Fruit fly (Drosophila melanogaster) whole organism, embryonic: Measurements from ENCODE around the gene CG4820.

Experiments
- Adf1 ChIP-seq: fragments of 200-800 bp; sonication (Bioruptor generic); IDR thresholded peaks from 2 replicates; pipeline ENCODE4 v1.3.6; 2022; ENCODE audit warnings: missing biosample characterization, missing genetic modification characterization
- Bgb ChIP-seq: fragments of 200-800 bp; sonication (Bioruptor generic); IDR thresholded peaks from 2 replicates; pipeline ENCODE4 v1.3.6; 2022; ENCODE audit warnings: missing biosample characterization, missing genetic modification characterization; ENCODE audit not compliant: partially characterized antibody
- C15 ChIP-seq: fragments of 200-800 bp; sonication (Bioruptor generic); IDR thresholded peaks from 3 replicates; pipeline ENCODE4 v1.3.6; 2022; ENCODE audit warnings: missing biosample characterization, missing genetic modification characterization
- CG11247 ChIP-seq: fragments of 200-800 bp; sonication (Bioruptor generic); IDR thresholded peaks from 2 replicates; pipeline ENCODE4 v1.3.6; 2022; ENCODE audit warnings: missing biosample characterization, missing genetic modification characterization
- CG11560 ChIP-seq: fragments of 200-800 bp; sonication (Bioruptor generic); IDR thresholded peaks from 3 replicates; pipeline ENCODE4 v1.3.6; 2022; ENCODE audit warnings: missing biosample characterization, missing genetic modification characterization
- CG12104 ChIP-seq: fragments of 200-800 bp; sonication (Bioruptor generic); optimal IDR thresholded peaks from 3 replicates; lab custom pipeline; 2016; ENCODE audit warnings: missing biosample characterization, missing genetic modification characterization
- CG13123 ChIP-seq: fragments of 200-800 bp; sonication (Bioruptor generic); optimal IDR thresholded peaks from 2 replicates; lab custom pipeline; 2016; ENCODE audit warnings: missing biosample characterization, missing genetic modification characterization
- CG13424 ChIP-seq: fragments of 200-800 bp; sonication (Bioruptor generic); optimal IDR thresholded peaks from 2 replicates; lab custom pipeline; 2019; ENCODE audit warnings: missing biosample characterization, mild to moderate bottlenecking, missing genetic modification characterization, moderate library complexity
- CG13624 ChIP-seq: fragments of 200-800 bp; sonication (Bioruptor generic); optimal IDR thresholded peaks from 2 replicates; lab custom pipeline; 2016; ENCODE audit warnings: missing biosample characterization, missing genetic modification characterization
- CG13894 ChIP-seq: fragments of 200-800 bp; sonication (Bioruptor generic); optimal IDR thresholded peaks from 3 replicates; lab custom pipeline; 2018; ENCODE audit warnings: missing biosample characterization, mild to moderate bottlenecking, missing genetic modification characterization, moderate library complexity
- CG14667 ChIP-seq: fragments of 200-800 bp; sonication (Bioruptor generic); IDR thresholded peaks from 2 replicates; pipeline ENCODE4 v1.3.6; 2022; ENCODE audit warnings: missing biosample characterization, missing genetic modification characterization
- CG18764 ChIP-seq: fragments of 200-800 bp; sonication (Bioruptor generic); optimal IDR thresholded peaks from 3 replicates; lab custom pipeline; 2016; ENCODE audit warnings: missing biosample characterization, missing genetic modification characterization
- CG30431 ChIP-seq: fragments of 200-800 bp; sonication (Bioruptor generic); optimal IDR thresholded peaks from 2 replicates; lab custom pipeline; 2017; ENCODE audit warnings: missing biosample characterization, missing genetic modification characterization
- CG4707 ChIP-seq: fragments of 200-800 bp; sonication (Bioruptor generic); optimal IDR thresholded peaks from 2 replicates; lab custom pipeline; 2018; ENCODE audit warnings: missing biosample characterization, mild to moderate bottlenecking, missing genetic modification characterization, moderate library complexity
- CG6654 ChIP-seq: fragments of 200-800 bp; sonication (Bioruptor generic); optimal IDR thresholded peaks from 2 replicates; lab custom pipeline; 2017; ENCODE audit warnings: missing biosample characterization, mild to moderate bottlenecking, missing genetic modification characterization
- CG7839 ChIP-seq: fragments of 200-800 bp; sonication (Bioruptor generic); optimal IDR thresholded peaks from 3 replicates; lab custom pipeline; 2018; ENCODE audit warnings: missing biosample characterization, mild to moderate bottlenecking, missing genetic modification characterization, moderate library complexity
- CG8924 ChIP-seq: fragments of 200-800 bp; optimal IDR thresholded peaks from 3 replicates; lab custom pipeline; 2019; ENCODE audit warnings: missing biosample characterization, mild to moderate bottlenecking, missing genetic modification characterization, moderate library complexity
- HLH54F ChIP-seq: fragments of 200-800 bp; sonication (Bioruptor generic); optimal IDR thresholded peaks from 3 replicates; lab custom pipeline; 2016; ENCODE audit warnings: missing biosample characterization, missing genetic modification characterization
- Hand ChIP-seq: fragments of 200-800 bp; sonication (Bioruptor generic); optimal IDR thresholded peaks from 2 replicates; lab custom pipeline; 2017; ENCODE audit warnings: mild to moderate bottlenecking, missing biosample characterization, missing genetic modification reagents, missing genetic modification characterization
- Hr3 ChIP-seq: fragments of 200-800 bp; sonication (Bioruptor generic); optimal IDR thresholded peaks from 3 replicates; lab custom pipeline; 2016; ENCODE audit warnings: missing biosample characterization, missing genetic modification characterization
- Lpt ChIP-seq: fragments of >200 bp; optimal IDR thresholded peaks from 2 replicates; lab custom pipeline; 2018; ENCODE audit warnings: missing biosample characterization, missing genetic modification characterization
- Optix ChIP-seq: fragments of 200-800 bp; sonication (Bioruptor generic); IDR thresholded peaks from 3 replicates; pipeline ENCODE4 v1.3.6; 2022; ENCODE audit warnings: missing biosample characterization, missing genetic modification characterization
- Pdp1 ChIP-seq, 2 experiments: fragments of 200-800 bp; sonication (Bioruptor generic); optimal IDR thresholded peaks; 3 replicates each; lab custom pipeline; 2016; ENCODE audit warnings: missing biosample characterization in 2 of 2, missing genetic modification characterization in 2 of 2, mild to moderate bottlenecking in 1 of 2, moderate library complexity in 1 of 2
- Sin3A ChIP-seq: fragments of >200 bp; optimal IDR thresholded peaks from 2 replicates; lab custom pipeline; 2018
- Vsx1 ChIP-seq: fragments of 200-800 bp; sonication (Bioruptor generic); optimal IDR thresholded peaks from 2 replicates; lab custom pipeline; 2017; ENCODE audit warnings: missing biosample characterization, mild to moderate bottlenecking, missing genetic modification characterization, missing genetic modification reagents
- ash1 ChIP-seq: fragments of 200-800 bp; sonication (Bioruptor generic); optimal IDR thresholded peaks from 2 replicates; lab custom pipeline; 2018; ENCODE audit warnings: missing biosample characterization, mild to moderate bottlenecking, missing genetic modification characterization
- chinmo ChIP-seq: fragments of 200-800 bp; sonication (Bioruptor generic); IDR thresholded peaks from 4 replicates; pipeline ENCODE4 v1.3.6; 2022; ENCODE audit warnings: missing biosample characterization, missing genetic modification characterization; ENCODE audit not compliant: partially characterized antibody
- dati ChIP-seq: fragments of 200-800 bp; sonication (Bioruptor generic); IDR thresholded peaks from 2 replicates; pipeline ENCODE4 v1.3.6; 2022; ENCODE audit warnings: missing biosample characterization, missing genetic modification characterization
- dpn ChIP-seq, 2 experiments: fragments of 200-800 bp; sonication (Bioruptor generic); optimal IDR thresholded peaks; 3 replicates each; lab custom pipeline; 2016; ENCODE audit warnings: missing biosample characterization in 2 of 2, missing genetic modification characterization in 2 of 2
- dysf ChIP-seq: fragments of 200-800 bp; sonication (Bioruptor generic); IDR thresholded peaks from 3 replicates; pipeline ENCODE4 v1.3.6; 2022; ENCODE audit warnings: missing biosample characterization, missing genetic modification characterization
- exex ChIP-seq: fragments of 200-800 bp; sonication (Bioruptor generic); optimal IDR thresholded peaks from 4 replicates; lab custom pipeline; 2018; ENCODE audit warnings: missing biosample characterization, mild to moderate bottlenecking, missing genetic modification characterization, moderate library complexity
- fd64A ChIP-seq: fragments of 200-800 bp; sonication (Bioruptor generic); optimal IDR thresholded peaks from 3 replicates; lab custom pipeline; 2018; ENCODE audit warnings: missing biosample characterization, mild to moderate bottlenecking, missing genetic modification characterization
- gce ChIP-seq: fragments of 200-800 bp; sonication (Bioruptor generic); IDR thresholded peaks from 3 replicates; pipeline ENCODE4 v1.3.6; 2022; ENCODE audit warnings: missing biosample characterization, missing genetic modification characterization
- gfzf ChIP-seq: fragments of 200-800 bp; sonication (Bioruptor generic); optimal IDR thresholded peaks from 2 replicates; lab custom pipeline; 2016; ENCODE audit warnings: missing biosample characterization, mild to moderate bottlenecking, missing genetic modification characterization, moderate library complexity
- grn ChIP-seq: fragments of 200-800 bp; sonication (Bioruptor generic); optimal IDR thresholded peaks from 3 replicates; lab custom pipeline; 2017; ENCODE audit warnings: missing biosample characterization, missing genetic modification characterization
- h ChIP-seq: fragments of >200 bp; optimal IDR thresholded peaks from 2 replicates; lab custom pipeline; 2017
- hkb ChIP-seq, 2 experiments: fragments of 200-800 bp in 1 of 2; fragments of >200 bp in 1 of 2; sonication (Bioruptor generic) in 1 of 2; IDR thresholded peaks in 1 of 2; optimal IDR thresholded peaks in 1 of 2; 2 replicates each; pipeline versions ENCODE4 v1.3.6 to Lab custom; 2017 to 2022; ENCODE audit warnings: missing biosample characterization in 1 of 2, missing genetic modification characterization in 1 of 2
- insv ChIP-seq, 2 experiments: fragments of 200-800 bp; sonication (Bioruptor generic); optimal IDR thresholded peaks; 3 replicates each; lab custom pipeline; 2016 to 2018; ENCODE audit warnings: missing biosample characterization in 2 of 2, missing genetic modification characterization in 2 of 2
- kah ChIP-seq: fragments of 200-800 bp; sonication (Bioruptor generic); optimal IDR thresholded peaks from 2 replicates; lab custom pipeline; 2018; ENCODE audit warnings: missing biosample characterization, mild to moderate bottlenecking, missing genetic modification characterization
- klu ChIP-seq: fragments of 200-800 bp; sonication (Bioruptor generic); IDR thresholded peaks from 2 replicates; pipeline ENCODE4 v1.3.6; 2022; ENCODE audit warnings: missing biosample characterization, missing genetic modification characterization
- lilli ChIP-seq: fragments of 200-800 bp; sonication (Bioruptor generic); optimal IDR thresholded peaks from 3 replicates; lab custom pipeline; 2016; ENCODE audit warnings: missing biosample characterization, missing genetic modification characterization
- lmd ChIP-seq: fragments of 200-800 bp; sonication (Bioruptor generic); IDR thresholded peaks from 2 replicates; pipeline ENCODE4 v1.3.6; 2022; ENCODE audit warnings: missing biosample characterization, missing genetic modification characterization
- luna ChIP-seq: fragments of 200-800 bp; sonication (Bioruptor generic); optimal IDR thresholded peaks from 2 replicates; lab custom pipeline; 2016; ENCODE audit warnings: missing biosample characterization, missing genetic modification characterization
- peb ChIP-seq: fragments of 200-800 bp; sonication (Bioruptor generic); IDR thresholded peaks from 2 replicates; pipeline ENCODE4 v1.3.6; 2022; ENCODE audit warnings: missing biosample characterization, missing genetic modification characterization
- pfk ChIP-seq: fragments of 200-800 bp; sonication (Bioruptor generic); optimal IDR thresholded peaks from 2 replicates; lab custom pipeline; 2018; ENCODE audit warnings: missing biosample characterization, mild to moderate bottlenecking, missing genetic modification characterization, moderate library complexity
- pzg ChIP-seq: fragments of 200-800 bp; sonication (Bioruptor generic); optimal IDR thresholded peaks from 3 replicates; lab custom pipeline; 2018; ENCODE audit warnings: missing biosample characterization, mild to moderate bottlenecking, missing genetic modification characterization, moderate library complexity
- stwl ChIP-seq: fragments of 200-800 bp; sonication (Bioruptor generic); optimal IDR thresholded peaks from 3 replicates; lab custom pipeline; 2018; ENCODE audit warnings: missing biosample characterization, mild to moderate bottlenecking, missing genetic modification characterization, moderate library complexity
- tup ChIP-seq: fragments of 200-800 bp; sonication (Bioruptor generic); optimal IDR thresholded peaks from 2 replicates; lab custom pipeline; 2016; ENCODE audit warnings: missing biosample characterization, mild to moderate bottlenecking, missing genetic modification characterization, moderate library complexity
- tx ChIP-seq: fragments of 200-800 bp; sonication (Bioruptor generic); optimal IDR thresholded peaks from 2 replicates; lab custom pipeline; 2016; ENCODE audit warnings: missing biosample characterization, missing genetic modification characterization
- vfl ChIP-seq: fragments of 200-800 bp; sonication (Bioruptor generic); optimal IDR thresholded peaks from 2 replicates; lab custom pipeline; 2016; ENCODE audit warnings: missing biosample characterization, missing genetic modification characterization
- zfh2 ChIP-seq: fragments of 200-800 bp; sonication (Bioruptor generic); optimal IDR thresholded peaks from 2 replicates; lab custom pipeline; 2016; ENCODE audit warnings: missing biosample characterization, missing genetic modification characterization

Gene CG4820

dm6 chr3R:11200885-11201421 is 15.4 kb upstream of the CG4820 start (continued):
- peak; percentile 79 for TF ChIP-seq CG7839 (tag; lab: Kevin White, UChicago)
- no peak for TF ChIP-seq C15 (GFP tag; lab: Robert Waterston, UW)
- TF ChIP-seq CG12104 (GFP tag; lab: Kevin White, UChicago), result peak; percentile 51
- TF ChIP-seq CG13894 (tag; lab: Kevin White, UChicago), result no peak
- TF ChIP-seq pfk (GFP tag; lab: Kevin White, UChicago), result no peak
- TF ChIP-seq Hr3, result peak; percentile 41
- TF ChIP-seq Optix (GFP tag; lab: Robert Waterston, UW), result 0 out of 3 replicates have a peak, but pooled peaks have one; percentile 5
- TF ChIP-seq CG13624 (GFP tag; lab: Kevin White, UChicago), result no peak
- TF ChIP-seq stwl (tag; lab: Kevin White, UChicago), result no peak
- TF ChIP-seq zfh2 (GFP tag; lab: Kevin White, UChicago), result peak; percentile 28
- no peak for TF ChIP-seq kah (GFP tag; lab: Kevin White, UChicago)
- no peak for TF ChIP-seq Sin3A (lab: Kevin White, UChicago)
- peak in 1 of 2 experiments; percentile 66 for TF ChIP-seq Pdp1 (GFP tag; optimal IDR thresholded peaks at IDR 0.05; lab: Kevin White, UChicago)
- no peak for TF ChIP-seq h (lab: Kevin White, UChicago)
- peak; percentile 49; the same call in 1 of the 2 replicates for TF ChIP-seq lmd (GFP tag; lab: Robert Waterston, UW)
- no peak for TF ChIP-seq dati (GFP tag; lab: Robert Waterston, UW)
- TF ChIP-seq Lpt (GFP tag; lab: Kevin White, UChicago), result no peak
- TF ChIP-seq CG30431 (GFP tag; lab: Kevin White, UChicago), result no peak
- no peak for TF ChIP-seq peb (GFP tag; lab: Robert Waterston, UW)
- TF ChIP-seq Hand (GFP tag; lab: Kevin White, UChicago), result peak; percentile 60
- TF ChIP-seq chinmo (GFP tag; lab: Robert Waterston, UW), result peak; percentile 61; the same call in 1 of the 4 replicates
- no peak for TF ChIP-seq insv (GFP tag; optimal IDR thresholded peaks at IDR 0.05; lab: Kevin White, UChicago)
- TF ChIP-seq HLH54F (GFP tag; lab: Kevin White, UChicago), result no peak
- TF ChIP-seq hkb (optimal IDR thresholded peaks at IDR 0.05; lab: Kevin White, UChicago), result no peak
- peak; percentile 60; the same call in 1 of the 2 replicates for TF ChIP-seq hkb (GFP tag; IDR thresholded peaks at IDR 0.05; lab: Robert Waterston, UW)
- no peak for TF ChIP-seq vfl
- TF ChIP-seq CG8924 (tag; lab: Kevin White, UChicago), result peak; percentile 58
- no peak for TF ChIP-seq gfzf
- no peak for TF ChIP-seq luna (GFP tag; lab: Kevin White, UChicago)
- no peak for TF ChIP-seq CG13123 (GFP tag; lab: Kevin White, UChicago)
- peak; percentile 51 for TF ChIP-seq lilli (GFP tag; lab: Kevin White, UChicago)
- no peak for TF ChIP-seq tup (GFP tag; lab: Kevin White, UChicago)
- TF ChIP-seq CG14667 (GFP tag; lab: Robert Waterston, UW), result no peak
- TF ChIP-seq CG11560 (tag; lab: Robert Waterston, UW), result no peak
- TF ChIP-seq grn (GFP tag; lab: Kevin White, UChicago), result peak; percentile 4
- TF ChIP-seq CG11247 (GFP tag; lab: Robert Waterston, UW), result peak; percentile 57
- peak in 1 of 2 experiments; percentile 65 for TF ChIP-seq dpn (GFP tag; optimal IDR thresholded peaks at IDR 0.05; lab: Kevin White, UChicago)
- no peak for TF ChIP-seq gce (GFP tag; lab: Robert Waterston, UW)
- peak; percentile 34; the same call in 1 of the 2 replicates for TF ChIP-seq Adf1 (GFP tag; lab: Robert Waterston, UW)
- peak; percentile 7 for TF ChIP-seq CG6654 (GFP tag; lab: Kevin White, UChicago)
- no peak for TF ChIP-seq ash1 (GFP tag; lab: Kevin White, UChicago)
- no peak for TF ChIP-seq CG18764 (GFP tag; lab: Kevin White, UChicago)
- no peak for TF ChIP-seq fd64A (GFP tag; lab: Kevin White, UChicago)
- TF ChIP-seq klu (GFP tag; lab: Robert Waterston, UW), result no peak
- TF ChIP-seq dysf (GFP tag; lab: Robert Waterston, UW), result peak; percentile 73
- TF ChIP-seq exex (tag; lab: Kevin White, UChicago), result peak; percentile 65
- no peak for TF ChIP-seq tx
- no peak for TF ChIP-seq Bgb (GFP tag; lab: Robert Waterston, UW)
- TF ChIP-seq Vsx1, result no peak
- no peak for TF ChIP-seq pzg (GFP tag; lab: Kevin White, UChicago)
- peak; percentile 53 for TF ChIP-seq CG13424 (tag; lab: Kevin White, UChicago)
- TF ChIP-seq CG4707 (GFP tag; lab: Kevin White, UChicago), result no peak
